Worm (Caenorhabditis elegans) whole organism, young adult: ENCODE results near the gene sng-1.

ENCODE experiments used
- B0261.1 ChIP-seq: sonication (generic microtip); optimal IDR thresholded peaks from 2 replicates; lab custom pipeline; 2016; ENCODE audit warnings: mild to moderate bottlenecking, missing genetic modification characterization, moderate library complexity, missing compliant biosample characterization
- B0336.3 ChIP-seq: fragments of 200-800 bp; sonication (Bioruptor generic); IDR thresholded peaks from 2 replicates; pipeline ENCODE4 v1.3.6; 2022; ENCODE audit warnings: missing genetic modification characterization, missing compliant biosample characterization
- D2030.7 ChIP-seq: fragments of 200-800 bp; sonication (Bioruptor generic); IDR thresholded peaks from 2 replicates; pipeline ENCODE4 v1.3.6; 2022; ENCODE audit warnings: missing genetic modification reagents, missing genetic modification characterization, missing compliant biosample characterization
- F22D6.2 ChIP-seq: sonication (generic microtip); optimal IDR thresholded peaks from 2 replicates; lab custom pipeline; 2016; ENCODE audit warnings: mild to moderate bottlenecking, missing genetic modification characterization, missing compliant biosample characterization
- F37B4.10 ChIP-seq: fragments of 200-800 bp; sonication (Bioruptor generic); IDR thresholded peaks from 2 replicates; pipeline ENCODE4 v1.3.6; 2022; ENCODE audit warnings: missing genetic modification characterization, missing compliant biosample characterization
- F57A8.1 ChIP-seq: fragments of 200-800 bp; sonication (Bioruptor generic); optimal IDR thresholded peaks from 2 replicates; lab custom pipeline; 2018; ENCODE audit warnings: mild to moderate bottlenecking, missing genetic modification characterization, moderate library complexity, missing compliant biosample characterization
- Y56A3A.18 ChIP-seq: fragments of 200-800 bp; sonication (Bioruptor generic); IDR thresholded peaks from 2 replicates; pipeline ENCODE4 v1.3.6; 2022; ENCODE audit warnings: missing genetic modification reagents, missing genetic modification characterization, missing compliant biosample characterization
- akir-1 ChIP-seq: fragments of 200-800 bp; sonication (Bioruptor generic); optimal IDR thresholded peaks from 2 replicates; lab custom pipeline; 2018; ENCODE audit warnings: mild to moderate bottlenecking, missing genetic modification characterization, moderate library complexity, missing compliant biosample characterization
- aptf-2 ChIP-seq: fragments of 200-800 bp; sonication (Bioruptor generic); conservative IDR thresholded peaks from 2 replicates; pipeline ENCODE4 v1.3.6; 2022; ENCODE audit warnings: missing genetic modification reagents, missing genetic modification characterization, missing compliant biosample characterization
- bed-2 ChIP-seq: fragments of 200-800 bp; sonication (Bioruptor generic); IDR thresholded peaks from 2 replicates; pipeline ENCODE4 v1.3.6; 2022; ENCODE audit warnings: missing genetic modification reagents, missing genetic modification characterization, missing compliant biosample characterization
- ccch-3 ChIP-seq: fragments of 200-800 bp; sonication (Bioruptor generic); optimal IDR thresholded peaks from 2 replicates; lab custom pipeline; 2018; ENCODE audit warnings: mild to moderate bottlenecking, missing genetic modification characterization, missing compliant biosample characterization
- cebp-2 ChIP-seq: fragments of 200-800 bp; sonication (Bioruptor generic); IDR thresholded peaks from 2 replicates; pipeline ENCODE4 v1.3.6; 2022; ENCODE audit warnings: missing genetic modification characterization, missing compliant biosample characterization
- chd-7 ChIP-seq: sonication (generic microtip); optimal IDR thresholded peaks from 2 replicates; lab custom pipeline; 2016; ENCODE audit warnings: mild to moderate bottlenecking, missing genetic modification characterization, moderate library complexity, missing compliant biosample characterization
- die-1 ChIP-seq: sonication (generic microtip); optimal IDR thresholded peaks from 2 replicates; lab custom pipeline; 2016; ENCODE audit warnings: missing genotype, mild to moderate bottlenecking, missing genetic modification characterization, missing compliant biosample characterization
- dox-1 ChIP-seq: fragments of 200-800 bp; sonication (Bioruptor generic); IDR thresholded peaks from 2 replicates; pipeline ENCODE4 v1.3.6; 2022; ENCODE audit warnings: missing genetic modification reagents, missing genetic modification characterization, missing compliant biosample characterization
- dpl-1 ChIP-seq: fragments of 150-350 bp; optimal IDR thresholded peaks from 2 replicates; lab custom pipeline; 2014; ENCODE audit warnings: missing biosample characterization, missing genetic modification reagents, missing genetic modification characterization
- efl-1 ChIP-seq: fragments of 150-350 bp; optimal IDR thresholded peaks from 2 replicates; lab custom pipeline; 2014; ENCODE audit warnings: missing biosample characterization, missing genetic modification reagents, missing genetic modification characterization
- ekl-4 ChIP-seq: fragments of 200-800 bp; sonication (Bioruptor generic); IDR thresholded peaks from 2 replicates; pipeline ENCODE4 v1.3.6; 2022; ENCODE audit warnings: missing genetic modification reagents, missing genetic modification characterization, missing compliant biosample characterization
- hlh-12 ChIP-seq: sonication (generic microtip); optimal IDR thresholded peaks from 2 replicates; lab custom pipeline; 2016; ENCODE audit warnings: missing genetic modification characterization, missing compliant biosample characterization
- let-607 ChIP-seq, 2 experiments: fragments of 200-800 bp in 1 of 2; sonication (Bioruptor generic) in 1 of 2; sonication (generic microtip) in 1 of 2; optimal IDR thresholded peaks; 2 replicates each; lab custom pipeline; 2016 to 2018; ENCODE audit warnings: mild to moderate bottlenecking in 2 of 2, missing compliant biosample characterization in 2 of 2, missing genetic modification characterization in 2 of 2, moderate library complexity in 2 of 2, missing genotype in 1 of 2
- lin-35 ChIP-seq, 3 experiments: fragments of 150-350 bp in 2 of 3; sonication (generic microtip) in 1 of 3; optimal IDR thresholded peaks; 2 replicates each; lab custom pipeline; 2014 to 2018; ENCODE audit warnings: missing biosample characterization in 3 of 3, missing genetic modification characterization in 3 of 3, missing genetic modification reagents in 3 of 3
- lin-54 ChIP-seq: fragments of 200-800 bp; sonication (Bioruptor generic); optimal IDR thresholded peaks from 2 replicates; lab custom pipeline; 2018; ENCODE audit warnings: mild to moderate bottlenecking, missing genetic modification characterization, missing compliant biosample characterization
- lir-1 ChIP-seq: fragments of 200-800 bp; sonication (Bioruptor generic); conservative IDR thresholded peaks from 2 replicates; pipeline ENCODE4 v1.3.6; 2022; ENCODE audit warnings: missing genetic modification reagents, missing genetic modification characterization, missing compliant biosample characterization
- lsl-1 ChIP-seq: fragments of 200-800 bp; sonication (Bioruptor generic); optimal IDR thresholded peaks from 2 replicates; lab custom pipeline; 2018; ENCODE audit warnings: mild to moderate bottlenecking, missing genetic modification characterization, moderate library complexity, missing compliant biosample characterization
- madf-6 ChIP-seq: fragments of 200-800 bp; sonication (Bioruptor generic); IDR thresholded peaks from 2 replicates; pipeline ENCODE4 v1.3.6; 2022; ENCODE audit warnings: missing genetic modification reagents, missing genetic modification characterization, missing compliant biosample characterization
- mes-4 ChIP-seq: sonication (generic microtip); optimal IDR thresholded peaks from 2 replicates; lab custom pipeline; 2016; ENCODE audit warnings: missing genotype, missing genetic modification characterization, missing compliant biosample characterization
- nfya-2 ChIP-seq: fragments of 200-800 bp; sonication (Bioruptor generic); IDR thresholded peaks from 2 replicates; pipeline ENCODE4 v1.3.6; 2022; ENCODE audit warnings: missing genetic modification reagents, missing genetic modification characterization, missing compliant biosample characterization
- nhr-80 ChIP-seq: sonication (generic microtip); optimal IDR thresholded peaks from 2 replicates; lab custom pipeline; 2016; ENCODE audit warnings: missing genetic modification characterization, missing compliant biosample characterization
- pha-4 ChIP-seq: fragments of 150-350 bp; sonication (generic microtip); optimal IDR thresholded peaks from 2 replicates; lab custom pipeline; 2014; ENCODE audit warnings: missing biosample characterization, missing genetic modification reagents, missing genetic modification characterization
- rcor-1 ChIP-seq: fragments of 200-800 bp; sonication (Bioruptor generic); IDR thresholded peaks from 2 replicates; pipeline ENCODE4 v1.3.6; 2022; ENCODE audit warnings: missing genetic modification reagents, missing genetic modification characterization, missing compliant biosample characterization
- sdz-38 ChIP-seq: sonication (generic microtip); optimal IDR thresholded peaks from 2 replicates; lab custom pipeline; 2016; ENCODE audit warnings: missing genotype, missing genetic modification characterization, missing compliant biosample characterization
- snpc-3.4 ChIP-seq: sonication (generic microtip); optimal IDR thresholded peaks from 2 replicates; lab custom pipeline; 2017; ENCODE audit warnings: missing genetic modification characterization, mild to moderate bottlenecking, missing compliant biosample characterization, antibody characterized with exemption, moderate library complexity, missing genotype, missing genetic modification reagents
- snpc-4 ChIP-seq, 5 experiments: fragments of 150-350 bp in 1 of 5; sonication (generic microtip) in 4 of 5; optimal IDR thresholded peaks; 2 replicates each; lab custom pipeline; 2014 to 2018; ENCODE audit warnings: missing genetic modification characterization in 5 of 5, missing biosample characterization in 3 of 5, antibody characterized with exemption in 2 of 5, mild to moderate bottlenecking in 2 of 5, missing compliant biosample characterization in 2 of 5, missing genotype in 2 of 5, moderate library complexity in 2 of 5, missing genetic modification reagents in 1 of 5
- sptf-2 ChIP-seq: fragments of 200-800 bp; sonication (Bioruptor generic); optimal IDR thresholded peaks from 2 replicates; lab custom pipeline; 2018; ENCODE audit warnings: mild to moderate bottlenecking, missing genetic modification characterization, missing compliant biosample characterization
- unc-62 ChIP-seq: fragments of 150-350 bp; optimal IDR thresholded peaks from 2 replicates; lab custom pipeline; 2014; ENCODE audit warnings: missing biosample characterization, missing genetic modification reagents, missing genetic modification characterization
- zfh-2 ChIP-seq: fragments of 200-800 bp; sonication (Bioruptor generic); conservative IDR thresholded peaks from 2 replicates; pipeline ENCODE4 v1.3.6; 2022; ENCODE audit warnings: missing genetic modification reagents, missing genetic modification characterization, missing compliant biosample characterization
- zim-3 ChIP-seq: sonication (generic microtip); optimal IDR thresholded peaks from 2 replicates; lab custom pipeline; 2017; ENCODE audit warnings: mild to moderate bottlenecking, missing genetic modification characterization, moderate library complexity, missing compliant biosample characterization
- ztf-26 ChIP-seq: sonication (generic microtip); optimal IDR thresholded peaks from 2 replicates; lab custom pipeline; 2017; ENCODE audit warnings: missing genetic modification characterization, missing compliant biosample characterization
- ztf-6 ChIP-seq: fragments of 200-800 bp; sonication (Bioruptor generic); IDR thresholded peaks from 2 replicates; pipeline ENCODE4 v1.3.6; 2022; ENCODE audit warnings: missing genetic modification reagents, missing genetic modification characterization, missing compliant biosample characterization

Gene sng-1

ce11 chrX:7323604-7324003, 3.8 kb upstream of the sng-1 start (continued):
- TF ChIP-seq lir-1 (GFP tag; lab: Robert Waterston, UW) (no peak), bed-2 (GFP tag; lab: Robert Waterston, UW) (no peak), mes-4 (tag; lab: Kevin White, UChicago) (no peak), unc-62 (GFP tag; lab: Kevin White, UChicago) (no peak), D2030.7 (GFP tag; lab: Robert Waterston, UW) (no peak; the same call in 1 of the 2 replicates), pha-4 (tag; lab: Kevin White, UChicago) (no peak), die-1 (tag; lab: Kevin White, UChicago) (peak; percentile 82), snpc-3.4 (peak; percentile 83), dox-1 (GFP tag; lab: Robert Waterston, UW) (no peak; the same call in 1 of the 2 replicates)

DNA sequence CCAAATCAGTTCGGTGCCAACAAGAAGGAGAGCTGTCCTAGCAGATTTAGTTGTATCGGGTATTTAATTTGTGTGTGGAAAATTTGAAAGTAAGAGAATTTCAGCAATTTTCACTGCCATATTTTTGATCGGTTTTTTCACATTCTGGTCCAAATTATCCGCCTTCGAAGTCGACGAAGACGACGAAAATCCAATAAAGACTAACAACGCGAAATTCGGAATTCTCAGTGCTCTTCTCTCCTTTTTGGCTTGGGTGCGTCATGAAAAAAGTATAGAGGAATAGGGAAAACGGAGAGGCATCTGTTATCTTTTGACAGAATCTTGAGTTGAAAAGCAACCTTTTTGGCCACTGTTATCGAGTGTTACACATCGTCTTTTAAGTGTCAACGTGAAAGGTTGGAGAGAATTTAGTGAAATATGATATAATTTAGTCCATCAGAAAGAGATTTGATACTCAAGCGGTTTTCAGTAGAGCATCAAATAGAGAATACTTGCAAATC, 714 bp downstream of the sng-1 start:
- TF ChIP-seq efl-1 (GFP tag; lab: Kevin White, UChicago) (no peak), cebp-2 (GFP tag; lab: Robert Waterston, UW) (no peak), madf-6 (GFP tag; lab: Robert Waterston, UW) (no peak), let-607 (tag; optimal IDR thresholded peaks at IDR 0.05; lab: Kevin White, UChicago) (no peak)

DNA sequence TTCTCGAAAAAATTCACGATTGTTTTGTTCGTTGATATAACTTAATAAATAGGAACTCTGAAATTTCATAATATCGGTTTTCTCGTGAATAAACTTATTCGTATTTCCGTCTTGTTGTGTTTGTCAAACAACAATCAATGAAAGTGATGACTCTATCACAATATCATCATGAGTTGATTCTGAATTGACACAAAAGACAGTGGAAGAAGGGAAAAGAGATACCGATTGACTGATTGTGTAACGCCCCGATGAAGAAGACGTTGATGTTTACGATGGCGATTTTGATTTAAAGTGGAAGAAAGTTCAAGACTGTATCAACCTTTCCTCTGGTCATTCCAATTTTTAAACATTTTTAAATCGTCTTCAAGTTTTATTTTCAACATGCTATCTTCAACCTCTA, 2.2 kb downstream of the sng-1 start, which contains the start of gene ttr-59:
Gene ttr-59 (plus strand): TSS at position 218 of the 400 bp plus-strand sequence.
- no peak for TF ChIP-seq pha-4 (tag; lab: Kevin White, UChicago)
- no peak for TF ChIP-seq sptf-2 (GFP tag; lab: Kevin White, UChicago)
- no peak for TF ChIP-seq hlh-12
- TF ChIP-seq rcor-1 (GFP tag; lab: Robert Waterston, UW) = no peak
- no peak for TF ChIP-seq dpl-1
- no peak for TF ChIP-seq ztf-6 (GFP tag; lab: Robert Waterston, UW)
- no peak for TF ChIP-seq snpc-4 (GFP tag; optimal IDR thresholded peaks at IDR 0.05; lab: Kevin White, UChicago)
- no peak for TF ChIP-seq snpc-4 (tag; optimal IDR thresholded peaks at IDR 0.05; lab: Kevin White, UChicago)
- TF ChIP-seq, all 124 proteins: peak for 0

DNA sequence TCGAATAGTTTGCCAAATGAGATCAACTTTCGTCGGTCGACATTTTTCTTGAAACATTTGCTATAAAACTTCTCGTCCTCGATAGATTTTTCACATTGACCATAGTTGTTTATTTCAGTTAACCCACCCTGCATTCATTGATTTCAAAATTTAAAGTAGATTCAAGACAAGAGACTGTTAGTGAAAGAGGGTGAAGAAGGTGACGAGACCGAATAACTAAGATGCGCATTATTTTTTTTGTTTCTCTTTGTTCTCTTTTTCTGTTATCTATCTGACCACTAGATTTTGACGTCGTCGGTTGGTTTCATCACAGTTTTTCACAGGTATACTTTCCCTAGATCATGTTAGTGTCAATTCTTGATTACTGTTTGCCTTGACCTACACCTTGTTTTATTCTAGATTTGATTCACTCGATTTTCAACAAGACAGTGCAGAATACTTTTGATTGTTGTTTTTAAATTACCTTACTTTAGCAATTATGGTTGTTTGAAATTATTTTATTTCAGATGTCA, 3.3 kb downstream of the sng-1 start, which contains the start of gene ttr-30:
Gene ttr-30 (plus strand): TSS at position 265 of the 512 bp plus-strand sequence.
- peak; percentile 5 for TF ChIP-seq ztf-26 (tag; lab: Kevin White, UChicago)
- no peak for TF ChIP-seq mes-4 (tag; lab: Kevin White, UChicago)

DNA sequence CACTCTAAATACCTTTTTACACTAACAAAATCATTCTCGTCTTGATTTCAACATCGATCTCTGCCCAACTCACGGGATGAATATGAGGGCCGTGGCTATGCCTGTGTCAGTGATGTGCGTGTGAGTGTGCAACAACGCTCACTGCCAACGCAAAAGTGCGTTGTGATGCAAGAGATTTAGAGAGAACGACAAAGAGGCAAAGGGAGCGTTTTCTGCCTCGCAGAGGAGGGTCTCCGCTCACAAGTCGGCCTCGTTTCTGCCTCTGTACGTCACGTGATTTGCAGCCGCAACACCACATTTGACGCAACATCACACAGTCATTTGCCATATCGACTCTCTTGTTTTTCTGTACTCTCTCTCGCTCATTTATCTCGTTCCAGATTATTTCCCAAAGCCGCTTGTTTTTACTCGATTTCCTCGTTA, 6.9 kb downstream of the sng-1 start, which contains the start of gene epg-7:
Gene epg-7 (plus strand): TSS at position 413 of the 423 bp plus-strand sequence.
- TF ChIP-seq zim-3 (tag; lab: Kevin White, UChicago) (no peak), lsl-1 (GFP tag; lab: Kevin White, UChicago) (no peak), nfya-2 (no peak), sdz-38 (tag; lab: Kevin White, UChicago) (no peak), B0261.1 (tag; lab: Kevin White, UChicago) (peak; percentile 5), hlh-12 (no peak), lin-35 (GFP tag; optimal IDR thresholded peaks at IDR 0.05; lab: Kevin White, UChicago) (peak in 1 of 3 experiments; percentile 85), bed-2 (GFP tag; lab: Robert Waterston, UW) (0 out of 2 replicates have a peak, but pooled peaks have one; percentile 10), zfh-2 (GFP tag; lab: Robert Waterston, UW) (peak; percentile 98), B0336.3 (GFP tag; lab: Robert Waterston, UW) (peak; percentile 88), ccch-3 (no peak), F37B4.10 (GFP tag; lab: Robert Waterston, UW) (no peak), lin-54 (GFP tag; lab: Kevin White, UChicago) (peak; percentile 64), ztf-6 (GFP tag; lab: Robert Waterston, UW) (peak; percentile 80; the same call in 1 of the 2 replicates), akir-1 (GFP tag; lab: Kevin White, UChicago) (peak; percentile 78), unc-62 (GFP tag; lab: Kevin White, UChicago) (no peak), chd-7 (tag; lab: Kevin White, UChicago) (peak; percentile 90), F22D6.2 (tag; lab: Kevin White, UChicago) (peak; percentile 60), F57A8.1 (GFP tag; lab: Kevin White, UChicago) (no peak), ekl-4 (GFP tag; lab: Robert Waterston, UW) (peak; percentile 80), nhr-80 (peak; percentile 90), die-1 (tag; lab: Kevin White, UChicago) (peak; percentile 35), aptf-2 (no peak; the same call in 1 of the 2 replicates), Y56A3A.18 (GFP tag; lab: Robert Waterston, UW) (0 out of 2 replicates have a peak, but pooled peaks have one; percentile 51)
